Fruit fly (Drosophila melanogaster): ENCODE results near the gene Pgant6.

Pgant6 gene

dm6 chr3L:2805956-2806527, 24.0 kb downstream of the Pgant6 start (continued):
- TF ChIP-seq CG18619 (GFP tag; optimal IDR thresholded peaks at IDR 0.05): peak; percentile 31
- TF ChIP-seq tgo (GFP tag; IDR thresholded peaks at IDR 0.05): peak; percentile 89
- TF ChIP-seq CG3407 (GFP tag; optimal IDR thresholded peaks at IDR 0.05): peak; percentile 12
- TF ChIP-seq ind (GFP tag; optimal IDR thresholded peaks at IDR 0.05): peak; percentile 78
- TF ChIP-seq fd3F (GFP tag; optimal IDR thresholded peaks at IDR 0.05): no peak
- TF ChIP-seq sr (GFP tag; IDR thresholded peaks at IDR 0.05): peak; percentile 67; the same call in 2 of the 3 replicates
- TF ChIP-seq cas (GFP tag; IDR thresholded peaks at IDR 0.05): 0 out of 2 replicates have a peak, but pooled peaks have one; percentile 59
- TF ChIP-seq HLH54F (GFP tag; optimal IDR thresholded peaks at IDR 0.05): no peak
- no peak for TF ChIP-seq Opbp (GFP tag; IDR thresholded peaks at IDR 0.05; ENCODE audit: partially characterized antibody)
- no peak for TF ChIP-seq wdn (GFP tag; IDR thresholded peaks at IDR 0.05)
- TF ChIP-seq D19A (tag; optimal IDR thresholded peaks at IDR 0.05): peak; percentile 63
- no peak for TF ChIP-seq tx (GFP tag; optimal IDR thresholded peaks at IDR 0.05)
- TF ChIP-seq H2.0 (GFP tag; IDR thresholded peaks at IDR 0.05): peak; percentile 78
- no peak for TF ChIP-seq tna (GFP tag; IDR thresholded peaks at IDR 0.05; ENCODE audit: partially characterized antibody)
- peak; percentile 65 for TF ChIP-seq Meics (GFP tag; optimal IDR thresholded peaks at IDR 0.05)
- TF ChIP-seq B-H2 (GFP tag; optimal IDR thresholded peaks at IDR 0.05): no peak
- peak; percentile 88 for TF ChIP-seq Taf1 (GFP tag; IDR thresholded peaks at IDR 0.05)
- TF ChIP-seq Hand (GFP tag; optimal IDR thresholded peaks at IDR 0.05): no peak
- TF ChIP-seq CG6813 (GFP tag; optimal IDR thresholded peaks at IDR 0.05): peak; percentile 60
- peak; percentile 33 for TF ChIP-seq CG13296 (GFP tag; optimal IDR thresholded peaks at IDR 0.05)
- no peak for TF ChIP-seq Bgb (GFP tag; IDR thresholded peaks at IDR 0.05; ENCODE audit: partially characterized antibody)
- peak; percentile 93 for TF ChIP-seq ara (GFP tag; IDR thresholded peaks at IDR 0.05)
- peak; percentile 94 for TF ChIP-seq zfh1 (GFP tag; IDR thresholded peaks at IDR 0.05)
- peak; percentile 50 for TF ChIP-seq Side (GFP tag; optimal IDR thresholded peaks at IDR 0.05)
- peak; percentile 60 for TF ChIP-seq CG11085 (GFP tag; IDR thresholded peaks at IDR 0.05)
- peak; percentile 85 for TF ChIP-seq gce (GFP tag; IDR thresholded peaks at IDR 0.05)
- TF ChIP-seq bcd (GFP tag; optimal IDR thresholded peaks at IDR 0.05): peak; percentile 74
- TF ChIP-seq bab2 (GFP tag; optimal IDR thresholded peaks at IDR 0.05): peak; percentile 44
- TF ChIP-seq CG8359 (GFP tag; optimal IDR thresholded peaks at IDR 0.05; ENCODE audit: borderline replicate concordance): peak; percentile 25
- TF ChIP-seq CG7963 (GFP tag; IDR thresholded peaks at IDR 0.05; ENCODE audit: partially characterized antibody): no peak
- no peak for TF ChIP-seq CG13894 (tag; optimal IDR thresholded peaks at IDR 0.05)
- TF ChIP-seq ap (GFP tag; IDR thresholded peaks at IDR 0.05): peak; percentile 30; the same call in 1 of the 2 replicates
- TF ChIP-seq Rx (GFP tag; IDR thresholded peaks at IDR 0.05): peak; percentile 72
- peak; percentile 53 for TF ChIP-seq lbe (GFP tag; optimal IDR thresholded peaks at IDR 0.05)
- TF ChIP-seq bbx (GFP tag; IDR thresholded peaks at IDR 0.05; ENCODE audit: partially characterized antibody): no peak
- no peak for TF ChIP-seq CG8478 (optimal IDR thresholded peaks at IDR 0.05)
- TF ChIP-seq pum (GFP tag; optimal IDR thresholded peaks at IDR 0.05): peak; percentile 49
- no peak for TF ChIP-seq Mes4 (GFP tag; optimal IDR thresholded peaks at IDR 0.05)
- no peak for TF ChIP-seq CG11398 (GFP tag; optimal IDR thresholded peaks at IDR 0.05)
- peak; percentile 61 for TF ChIP-seq MTF-1 (GFP tag; optimal IDR thresholded peaks at IDR 0.05; ENCODE audit: borderline replicate concordance)
- TF ChIP-seq Tbp (GFP tag; optimal IDR thresholded peaks at IDR 0.05): no peak
- TF ChIP-seq gfzf (GFP tag; optimal IDR thresholded peaks at IDR 0.05): no peak
- TF ChIP-seq amos (GFP tag; IDR thresholded peaks at IDR 0.05; ENCODE audit: partially characterized antibody): no peak
- TF ChIP-seq CG9609 (GFP tag; optimal IDR thresholded peaks at IDR 0.05): no peak
- TF ChIP-seq CG8944 (GFP tag; optimal IDR thresholded peaks at IDR 0.05): no peak
- peak; percentile 34 for TF ChIP-seq CG8924 (tag; optimal IDR thresholded peaks at IDR 0.05)
- TF ChIP-seq C15 (GFP tag; IDR thresholded peaks at IDR 0.05): peak; percentile 64; the same call in 1 of the 3 replicates
- TF ChIP-seq Rfx (GFP tag; IDR thresholded peaks at IDR 0.05): peak; percentile 95
- TF ChIP-seq Gsc (GFP tag; IDR thresholded peaks at IDR 0.05): no peak; the same call in 1 of the 2 replicates
- peak; percentile 56 for TF ChIP-seq Spps (tag; optimal IDR thresholded peaks at IDR 0.05)

Measured in whole organism, embryonic.